Worm (Caenorhabditis elegans): ENCODE data around the gene gmap-2.

DNA sequence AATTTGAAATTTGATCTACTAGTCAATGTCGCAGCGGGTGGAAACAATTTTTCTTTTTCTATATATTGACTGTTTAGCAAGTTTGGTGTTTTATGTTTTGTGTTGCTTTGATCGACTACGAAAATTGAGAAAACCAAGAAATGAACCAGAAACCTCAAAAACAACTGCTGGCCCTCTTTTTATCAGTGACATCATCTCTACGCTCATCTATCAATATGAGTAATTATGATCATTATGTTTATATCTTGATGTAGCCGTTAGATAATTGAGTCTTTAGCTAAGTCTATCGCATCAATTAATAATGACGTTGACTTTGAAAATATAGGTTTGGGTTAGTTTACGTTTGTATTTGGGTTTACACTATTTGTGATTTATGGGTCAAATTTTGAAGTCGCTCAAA lies 7.4 kb downstream of the gmap-2 start:
- TF ChIP-seq jun-1 (tag; optimal IDR thresholded peaks at IDR 0.05) (no peak), nhr-43 (tag; optimal IDR thresholded peaks at IDR 0.05; ENCODE audit: poor library complexity, severe bottlenecking) (no peak), nhr-11 (tag; optimal IDR thresholded peaks at IDR 0.05) (no peak), unc-62 (GFP tag; optimal IDR thresholded peaks at IDR 0.05) (no peak), ztf-4 (tag; optimal IDR thresholded peaks at IDR 0.05) (no peak), sea-2 (GFP tag; optimal IDR thresholded peaks at IDR 0.05) (no peak), mdl-1 (tag; optimal IDR thresholded peaks at IDR 0.05) (no peak), skn-1 (tag; optimal IDR thresholded peaks at IDR 0.05) (no peak), zag-1 (tag; optimal IDR thresholded peaks at IDR 0.05) (no peak), tbx-2 (tag; optimal IDR thresholded peaks at IDR 0.05) (no peak), snpc-4 (tag; optimal IDR thresholded peaks at IDR 0.05) (no peak), nhr-76 (tag; optimal IDR thresholded peaks at IDR 0.05) (no peak)

Data from whole organism, L3 larva.